Fruit fly (Drosophila melanogaster) whole organism, adult: Measurements from ENCODE around the gene HBS1.

ENCODE experiments used
- CG33017 ChIP-seq: fragments of 200-800 bp; sonication (Bioruptor generic); optimal IDR thresholded peaks from 2 replicates; lab custom pipeline; 2018; ENCODE audit warnings: missing biosample characterization, mild to moderate bottlenecking, missing genetic modification characterization, moderate library complexity
- Clk ChIP-seq: fragments of 200-800 bp; sonication (Bioruptor generic); optimal IDR thresholded peaks from 2 replicates; lab custom pipeline; 2017; ENCODE audit warnings: missing biosample characterization, missing genetic modification characterization
- kay ChIP-seq: fragments of 200-800 bp; sonication (Bioruptor generic); peaks from one replicate; lab custom pipeline; 2016; ENCODE audit warnings: missing biosample characterization, missing genetic modification characterization, borderline replicate concordance

dm6 chr3L:1831753-1832268, 33.2 kb downstream of the HBS1 start, which contains the start of gene Cpr62Ba:
- TF ChIP-seq kay (GFP tag; lab: Kevin White, UChicago) (no peak), CG33017 (tag; lab: Kevin White, UChicago) (no peak), Clk (no peak)
